Worm (Caenorhabditis elegans): Measurements from ENCODE around the gene pvf-1.

pvf-1 gene

ce11 chrIII:1852126-1852717 is 28.1 kb upstream of the pvf-1 start:
- TF ChIP-seq rnt-1 (tag; optimal IDR thresholded peaks at IDR 0.05) (no peak), dve-1 (tag; optimal IDR thresholded peaks at IDR 0.05) (no peak), sdc-2 (tag; optimal IDR thresholded peaks at IDR 0.05) (no peak), hlh-15 (tag; optimal IDR thresholded peaks at IDR 0.05) (no peak)

ce11 chrIII:1848747-1849146 is 24.6 kb upstream of the pvf-1 start, which contains the start of gene pqn-82:
Gene pqn-82 (plus strand): TSS chrIII:1849047.
- TF ChIP-seq madf-2 (tag; optimal IDR thresholded peaks at IDR 0.05), result no peak
- TF ChIP-seq ceh-14 (tag; optimal IDR thresholded peaks at IDR 0.05), result no peak
- no peak for TF ChIP-seq F13H6.1 (tag; optimal IDR thresholded peaks at IDR 0.05)
- TF ChIP-seq ets-4 (tag; optimal IDR thresholded peaks at IDR 0.05), result no peak
- no peak for TF ChIP-seq ahr-1 (tag; optimal IDR thresholded peaks at IDR 0.05)
- TF ChIP-seq ceh-48 (tag; optimal IDR thresholded peaks at IDR 0.05), result no peak
- no peak for TF ChIP-seq sox-4 (tag; optimal IDR thresholded peaks at IDR 0.05)
- TF ChIP-seq zip-5 (tag; optimal IDR thresholded peaks at IDR 0.05), result no peak
- TF ChIP-seq pag-3 (tag; optimal IDR thresholded peaks at IDR 0.05; ENCODE audit: borderline replicate concordance), result no peak
- no peak for TF ChIP-seq pha-4 (tag; optimal IDR thresholded peaks at IDR 0.05)
- no peak for TF ChIP-seq T23F11.4 (GFP tag; optimal IDR thresholded peaks at IDR 0.05)
- TF ChIP-seq fkh-6 (tag; optimal IDR thresholded peaks at IDR 0.05), result no peak
- TF ChIP-seq dmd-4 (tag; optimal IDR thresholded peaks at IDR 0.05; ENCODE audit: borderline replicate concordance), result no peak
- TF ChIP-seq dve-1 (tag; optimal IDR thresholded peaks at IDR 0.05), result no peak
- TF ChIP-seq pros-1 (tag; optimal IDR thresholded peaks at IDR 0.05), result no peak
- TF ChIP-seq K02D7.2 (tag; optimal IDR thresholded peaks at IDR 0.05), result no peak
- TF ChIP-seq ceh-30 (tag; optimal IDR thresholded peaks at IDR 0.05), result no peak
- no peak for TF ChIP-seq ztf-16 (tag; optimal IDR thresholded peaks at IDR 0.05)
- no peak for TF ChIP-seq sox-2 (GFP tag; IDR thresholded peaks at IDR 0.05)
- no peak for TF ChIP-seq ama-1 (optimal IDR thresholded peaks at IDR 0.05)

- TF ChIP-seq ceh-48 (tag; optimal IDR thresholded peaks at IDR 0.05) (peak; percentile 82), unc-3 (GFP tag; conservative IDR thresholded peaks at IDR 0.05) (no peak), unc-3 (tag; optimal IDR thresholded peaks at IDR 0.05) (no peak)
These were observed 10.0 kb upstream of the pvf-1 start, which contains the start of gene rexd-1 for ce11 chrIII:1833984-1834563. Gene rexd-1 (plus strand): TSS chrIII:1834513.

ce11 chrIII:1832453-1832852 is 8.3 kb upstream of the pvf-1 start:
- no peak for TF ChIP-seq che-1 (tag; optimal IDR thresholded peaks at IDR 0.05)
- no peak for TF ChIP-seq tbx-7 (tag; optimal IDR thresholded peaks at IDR 0.05)
- no peak for TF ChIP-seq ceh-30 (tag; optimal IDR thresholded peaks at IDR 0.05)
- no peak for TF ChIP-seq fkh-10 (GFP tag; optimal IDR thresholded peaks at IDR 0.05)
- no peak for TF ChIP-seq hlh-8 (tag; optimal IDR thresholded peaks at IDR 0.05)
- TF ChIP-seq ttx-3 (tag; optimal IDR thresholded peaks at IDR 0.05), result no peak
- no peak for TF ChIP-seq pqm-1 (tag; optimal IDR thresholded peaks at IDR 0.05)
- no peak for TF ChIP-seq K02D7.2 (tag; optimal IDR thresholded peaks at IDR 0.05)
- no peak for TF ChIP-seq pax-1 (tag; optimal IDR thresholded peaks at IDR 0.05)
- no peak for TF ChIP-seq pat-9 (tag; optimal IDR thresholded peaks at IDR 0.05)
- no peak for TF ChIP-seq T23F11.4 (GFP tag; optimal IDR thresholded peaks at IDR 0.05)
- no peak for TF ChIP-seq ceh-18 (tag; optimal IDR thresholded peaks at IDR 0.05)
- TF ChIP-seq unc-42 (tag; optimal IDR thresholded peaks at IDR 0.05), result no peak
- TF ChIP-seq unc-86 (tag; optimal IDR thresholded peaks at IDR 0.05), result no peak
- no peak for TF ChIP-seq ets-4 (tag; optimal IDR thresholded peaks at IDR 0.05)
- no peak for TF ChIP-seq lim-6 (tag; optimal IDR thresholded peaks at IDR 0.05)
- no peak for TF ChIP-seq madf-2 (tag; optimal IDR thresholded peaks at IDR 0.05)
- no peak for TF ChIP-seq ceh-14 (tag; optimal IDR thresholded peaks at IDR 0.05)
- no peak for TF ChIP-seq pag-3 (tag; optimal IDR thresholded peaks at IDR 0.05; ENCODE audit: borderline replicate concordance)
